ENCODE assay signal across 3 fruit fly cellular contexts in the genomic region with DNA sequence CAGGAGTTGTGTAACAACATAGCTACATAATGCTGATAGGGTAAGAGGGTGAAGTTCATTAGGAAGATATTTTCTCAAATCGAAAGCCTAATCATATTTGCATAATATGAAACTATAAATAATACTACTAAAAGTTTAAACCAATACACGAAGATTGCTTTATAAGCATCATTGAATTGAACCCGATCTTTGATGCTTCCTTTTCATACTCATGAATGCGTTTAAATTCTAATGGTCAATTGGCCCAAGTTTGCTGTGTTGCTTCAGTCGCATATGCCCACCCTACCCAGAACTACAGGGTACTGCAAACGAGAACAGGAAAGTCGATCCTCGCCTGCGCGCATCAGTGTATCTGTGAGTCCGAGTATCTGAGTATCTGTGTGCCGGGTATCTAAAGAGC.
TF ChIP-seq lines count a peak whose summit lies in the region.

No protein-coding gene starts in this region.

TF ChIP-seq in whole organism, embryonic, 481 proteins besides CTCF, POLR2A, EP300 and RAD21 (continued from another document):
- TF ChIP-seq gem (tag; optimal IDR thresholded peaks at IDR 0.05; lab: Kevin White, UChicago) = peak; percentile 9
- peak; percentile 68 for TF ChIP-seq fd102C (GFP tag; optimal IDR thresholded peaks at IDR 0.05; lab: Kevin White, UChicago)
- TF ChIP-seq dmrt11E (tag; optimal IDR thresholded peaks at IDR 0.05; lab: Kevin White, UChicago) = peak; percentile 46
- TF ChIP-seq pan (optimal IDR thresholded peaks at IDR 0.05; lab: Kevin White, UChicago) = peak in 1 of 2 experiments; percentile 69
- peak in 1 of 2 experiments; percentile 43 for TF ChIP-seq pan (GFP tag; optimal IDR thresholded peaks at IDR 0.05 in 1 of 2, IDR thresholded peaks at IDR 0.05 in 1 of 2)
- no peak for TF ChIP-seq CG17568 (GFP tag; optimal IDR thresholded peaks at IDR 0.05; lab: Kevin White, UChicago)
- no peak for TF ChIP-seq H15 (GFP tag; IDR thresholded peaks at IDR 0.05; lab: Robert Waterston, UW)
- TF ChIP-seq Chrac-16 (GFP tag; optimal IDR thresholded peaks at IDR 0.05; lab: Kevin White, UChicago) = peak; percentile 7
- no peak for TF ChIP-seq CG31224 (GFP tag; IDR thresholded peaks at IDR 0.05; lab: Robert Waterston, UW)
- TF ChIP-seq MTF-1 (GFP tag; optimal IDR thresholded peaks at IDR 0.05; lab: Kevin White, UChicago; ENCODE audit: borderline replicate concordance) = no peak
- TF ChIP-seq Nf-YC (tag; optimal IDR thresholded peaks at IDR 0.05; lab: Kevin White, UChicago) = no peak
- peak; percentile 0 for TF ChIP-seq CG10979 (tag; optimal IDR thresholded peaks at IDR 0.05; lab: Kevin White, UChicago)
- TF ChIP-seq ac (GFP tag; optimal IDR thresholded peaks at IDR 0.05; lab: Kevin White, UChicago) = peak; percentile 35
- TF ChIP-seq Lim3 (GFP tag; IDR thresholded peaks at IDR 0.05; lab: Robert Waterston, UW) = no peak
- TF ChIP-seq CG3407 (GFP tag; optimal IDR thresholded peaks at IDR 0.05; lab: Kevin White, UChicago) = no peak
- TF ChIP-seq CG11398 (GFP tag; optimal IDR thresholded peaks at IDR 0.05; lab: Kevin White, UChicago) = no peak
- peak; percentile 82 for TF ChIP-seq lbe (GFP tag; optimal IDR thresholded peaks at IDR 0.05; lab: Kevin White, UChicago)
- TF ChIP-seq NK7.1 (GFP tag; optimal IDR thresholded peaks at IDR 0.05; lab: Kevin White, UChicago) = no peak
- TF ChIP-seq Hr51 (GFP tag; optimal IDR thresholded peaks at IDR 0.05; lab: Kevin White, UChicago) = no peak
- peak; percentile 23 for TF ChIP-seq CG1603 (tag; optimal IDR thresholded peaks at IDR 0.05; lab: Kevin White, UChicago)
- TF ChIP-seq zfh1 (GFP tag; IDR thresholded peaks at IDR 0.05; lab: Robert Waterston, UW) = peak; percentile 45; the same call in 2 of the 3 replicates
- no peak for TF ChIP-seq gce (GFP tag; IDR thresholded peaks at IDR 0.05; lab: Robert Waterston, UW)
- peak in 1 of 2 experiments; percentile 27 for TF ChIP-seq chif (GFP tag; optimal IDR thresholded peaks at IDR 0.05; lab: Kevin White, UChicago)
- peak; percentile 78 for TF ChIP-seq sens (GFP tag; lab: Kevin White, UChicago)
- TF ChIP-seq ATbp (GFP tag; optimal IDR thresholded peaks at IDR 0.05; lab: Kevin White, UChicago) = no peak
- TF ChIP-seq Mrtf (GFP tag; IDR thresholded peaks at IDR 0.05; lab: Robert Waterston, UW) = no peak
- TF ChIP-seq CG15073 (GFP tag; optimal IDR thresholded peaks at IDR 0.05; lab: Kevin White, UChicago) = no peak
- peak in 1 of 3 experiments; percentile 57 for TF ChIP-seq lola (GFP tag; optimal IDR thresholded peaks at IDR 0.05; lab: Kevin White, UChicago)
- 0 out of 2 replicates have a peak, but pooled peaks have one; percentile 25 for TF ChIP-seq CG17328 (GFP tag; IDR thresholded peaks at IDR 0.05; lab: Robert Waterston, UW)

TF ChIP-seq in whole organism, prepupa, 60 proteins besides CTCF, POLR2A, EP300 and RAD21 (continued from another document):
- TF ChIP-seq Gug (GFP tag; IDR thresholded peaks at IDR 0.05; lab: Robert Waterston, UW) = no peak
- peak; percentile 98 for TF ChIP-seq esn (GFP tag; optimal IDR thresholded peaks at IDR 0.05; lab: Kevin White, UChicago)
- TF ChIP-seq Sox14 (GFP tag; optimal IDR thresholded peaks at IDR 0.05; lab: Kevin White, UChicago) = peak; percentile 96
- peak; percentile 94 for TF ChIP-seq pdm3 (GFP tag; optimal IDR thresholded peaks at IDR 0.05; lab: Kevin White, UChicago)
- TF ChIP-seq fd85E (GFP tag; optimal IDR thresholded peaks at IDR 0.05; lab: Kevin White, UChicago) = no peak
- TF ChIP-seq svp (GFP tag; lab: Kevin White, UChicago) = peak; percentile 91
- peak; percentile 69 for TF ChIP-seq Lpt (GFP tag; optimal IDR thresholded peaks at IDR 0.05; lab: Kevin White, UChicago)
- peak; percentile 48 for TF ChIP-seq CG7368 (GFP tag; optimal IDR thresholded peaks at IDR 0.05; lab: Kevin White, UChicago)
- peak; percentile 59 for TF ChIP-seq Eip93F (GFP tag; optimal IDR thresholded peaks at IDR 0.05; lab: Kevin White, UChicago)
- peak; percentile 95 for TF ChIP-seq CG10631 (GFP tag; optimal IDR thresholded peaks at IDR 0.05; lab: Kevin White, UChicago)
- peak; percentile 81 for TF ChIP-seq CG6163 (GFP tag; IDR thresholded peaks at IDR 0.05; lab: Robert Waterston, UW)
- TF ChIP-seq CG31627 (GFP tag; optimal IDR thresholded peaks at IDR 0.05; lab: Kevin White, UChicago) = peak; percentile 98
- TF ChIP-seq CG15336 (GFP tag; IDR thresholded peaks at IDR 0.05; lab: Robert Waterston, UW) = no peak
- peak; percentile 7 for TF ChIP-seq CG3919 (GFP tag; optimal IDR thresholded peaks at IDR 0.05; lab: Kevin White, UChicago)
- peak; percentile 96 for TF ChIP-seq Sox102F (GFP tag; optimal IDR thresholded peaks at IDR 0.05; lab: Kevin White, UChicago)
- peak; percentile 19 for TF ChIP-seq CG6808 (GFP tag; optimal IDR thresholded peaks at IDR 0.05; lab: Kevin White, UChicago)
- TF ChIP-seq CG1621 (tag; optimal IDR thresholded peaks at IDR 0.05; lab: Kevin White, UChicago) = peak; percentile 89
- TF ChIP-seq OdsH (GFP tag; optimal IDR thresholded peaks at IDR 0.05; lab: Kevin White, UChicago) = peak; percentile 92
- peak; percentile 35 for TF ChIP-seq Hr4 (GFP tag; optimal IDR thresholded peaks at IDR 0.05; lab: Kevin White, UChicago)
- TF ChIP-seq CG9139 (GFP tag; optimal IDR thresholded peaks at IDR 0.05; lab: Kevin White, UChicago) = no peak
- no peak for TF ChIP-seq Hr38 (GFP tag; optimal IDR thresholded peaks at IDR 0.05; lab: Kevin White, UChicago)
- TF ChIP-seq CG8632 (GFP tag; optimal IDR thresholded peaks at IDR 0.05; lab: Kevin White, UChicago) = peak; percentile 92
- TF ChIP-seq acj6 (GFP tag; optimal IDR thresholded peaks at IDR 0.05; lab: Kevin White, UChicago) = peak; percentile 96
- peak; percentile 95 for TF ChIP-seq CG6792 (GFP tag; optimal IDR thresholded peaks at IDR 0.05; lab: Kevin White, UChicago)
- TF ChIP-seq CG8119 (GFP tag; IDR thresholded peaks at IDR 0.05; lab: Robert Waterston, UW) = 0 out of 3 replicates have a peak, but pooled peaks have one; percentile 54
- TF ChIP-seq CG4318 (GFP tag; optimal IDR thresholded peaks at IDR 0.05; lab: Kevin White, UChicago) = peak; percentile 12
- TF ChIP-seq CG11294 (GFP tag; IDR thresholded peaks at IDR 0.05; lab: Robert Waterston, UW) = no peak
- no peak for TF ChIP-seq dsx (GFP tag; optimal IDR thresholded peaks at IDR 0.05; lab: Kevin White, UChicago; ENCODE audit: poor library complexity, severe bottlenecking)
- peak; percentile 78 for TF ChIP-seq CG16779 (tag; optimal IDR thresholded peaks at IDR 0.05; lab: Kevin White, UChicago)
- peak; percentile 54 for TF ChIP-seq CG6854 (GFP tag; optimal IDR thresholded peaks at IDR 0.05; lab: Kevin White, UChicago)
- TF ChIP-seq ss (GFP tag; optimal IDR thresholded peaks at IDR 0.05; lab: Kevin White, UChicago) = no peak
- TF ChIP-seq Ets21C (GFP tag; optimal IDR thresholded peaks at IDR 0.05; lab: Kevin White, UChicago) = peak; percentile 96
- TF ChIP-seq dac (GFP tag; optimal IDR thresholded peaks at IDR 0.05; lab: Kevin White, UChicago) = no peak
- peak; percentile 80 to 88 for TF ChIP-seq salr (GFP tag; optimal IDR thresholded peaks at IDR 0.05; lab: Kevin White, UChicago)
- peak; percentile 53 for TF ChIP-seq CG11902 (GFP tag; optimal IDR thresholded peaks at IDR 0.05; lab: Kevin White, UChicago)
- no peak for TF ChIP-seq fkh (GFP tag; optimal IDR thresholded peaks at IDR 0.05; lab: Kevin White, UChicago)
- peak; percentile 2 for TF ChIP-seq Ets96B (tag; optimal IDR thresholded peaks at IDR 0.05; lab: Kevin White, UChicago)
- TF ChIP-seq vri (GFP tag; optimal IDR thresholded peaks at IDR 0.05; lab: Kevin White, UChicago) = peak; percentile 94

TF ChIP-seq in whole organism, wandering third instar larva, 38 proteins besides CTCF, POLR2A, EP300 and RAD21 (continued from another document):
- no peak for TF ChIP-seq Dfd (GFP tag; optimal IDR thresholded peaks at IDR 0.05; lab: Kevin White, UChicago)
- TF ChIP-seq tai (GFP tag; optimal IDR thresholded peaks at IDR 0.05; lab: Kevin White, UChicago) = peak; percentile 83
- TF ChIP-seq Rel (GFP tag; optimal IDR thresholded peaks at IDR 0.05; lab: Kevin White, UChicago) = no peak
- peak; percentile 16 for TF ChIP-seq Rel (tag; optimal IDR thresholded peaks at IDR 0.05; lab: Kevin White, UChicago)
- no peak for TF ChIP-seq Hr78 (GFP tag; optimal IDR thresholded peaks at IDR 0.05; lab: Kevin White, UChicago)
- TF ChIP-seq Abd-B (GFP tag; optimal IDR thresholded peaks at IDR 0.05; lab: Kevin White, UChicago) = no peak
